Fruit fly (Drosophila melanogaster) whole organism, wandering third instar larva: ENCODE results near the gene BBS5.

Experiments used
- Abd-B ChIP-seq: fragments of >200 bp; optimal IDR thresholded peaks from 2 replicates; lab custom pipeline; 2017; ENCODE audit warnings: missing biosample characterization, missing genetic modification characterization
- CG32264 ChIP-seq: fragments of 200-800 bp; sonication (Bioruptor generic); optimal IDR thresholded peaks from 2 replicates; lab custom pipeline; 2016; ENCODE audit warnings: missing biosample characterization, missing genetic modification characterization
- CG9705 ChIP-seq: fragments of 200-800 bp; sonication (Bioruptor generic); optimal IDR thresholded peaks from 2 replicates; lab custom pipeline; 2018; ENCODE audit warnings: missing biosample characterization, mild to moderate bottlenecking, missing genetic modification characterization
- CrebA ChIP-seq: fragments of 200-800 bp; sonication (Bioruptor generic); optimal IDR thresholded peaks from 2 replicates; lab custom pipeline; 2016; ENCODE audit warnings: missing biosample characterization, mild to moderate bottlenecking, missing genetic modification characterization, borderline replicate concordance
- Dfd ChIP-seq: fragments of >200 bp; optimal IDR thresholded peaks from 2 replicates; lab custom pipeline; 2017; ENCODE audit warnings: missing biosample characterization, missing genetic modification characterization
- Dif ChIP-seq: fragments of 200-275, 200-300 bp; sonication (Bioruptor generic); optimal IDR thresholded peaks from 2 replicates; lab custom pipeline; 2018; ENCODE audit warnings: missing biosample characterization, missing genetic modification characterization; ENCODE audit not compliant: partially characterized antibody
- GATAd ChIP-seq: sonication (Bioruptor generic); optimal IDR thresholded peaks from 2 replicates; lab custom pipeline; 2016; ENCODE audit warnings: missing biosample characterization, missing genetic modification characterization
- HLH106 ChIP-seq: fragments of 200-800 bp; optimal IDR thresholded peaks from 3 replicates; lab custom pipeline; 2019; ENCODE audit warnings: missing biosample characterization, mild to moderate bottlenecking, missing genetic modification characterization, moderate library complexity
- Hnf4 ChIP-seq: fragments of 200-800 bp; sonication (Bioruptor generic); optimal IDR thresholded peaks from 2 replicates; lab custom pipeline; 2016; ENCODE audit warnings: missing biosample characterization, mild to moderate bottlenecking, missing genetic modification characterization
- Hr78 ChIP-seq: fragments of >200 bp; optimal IDR thresholded peaks from 2 replicates; lab custom pipeline; 2017; ENCODE audit warnings: missing biosample characterization, missing genetic modification characterization
- Hr83 ChIP-seq: fragments of 200-300 bp; sonication (Bioruptor generic); optimal IDR thresholded peaks from 2 replicates; lab custom pipeline; 2016; ENCODE audit warnings: missing biosample characterization, mild to moderate bottlenecking, missing genetic modification characterization, moderate library complexity; ENCODE audit not compliant: poor library complexity, severe bottlenecking
- Jra ChIP-seq: sonication (Bioruptor generic); optimal IDR thresholded peaks from 2 replicates; lab custom pipeline; 2016; ENCODE audit warnings: missing biosample characterization, missing genetic modification characterization
- Mio ChIP-seq: sonication (Bioruptor generic); optimal IDR thresholded peaks from 2 replicates; lab custom pipeline; 2016; ENCODE audit warnings: missing biosample characterization, missing genetic modification characterization
- Myc ChIP-seq: fragments of >200 bp; optimal IDR thresholded peaks from 2 replicates; lab custom pipeline; 2017
- N ChIP-seq: fragments of >200 bp; optimal IDR thresholded peaks from 2 replicates; lab custom pipeline; 2018; ENCODE audit warnings: missing biosample characterization, missing external identifiers, missing genetic modification characterization
- OdsH ChIP-seq: fragments of 200-800 bp; sonication (Bioruptor generic); optimal IDR thresholded peaks from 2 replicates; lab custom pipeline; 2016; ENCODE audit warnings: missing biosample characterization, mild to moderate bottlenecking, missing genetic modification characterization
- Rel ChIP-seq, 2 experiments: fragments of 200-800 bp; sonication (Bioruptor generic) in 1 of 2; optimal IDR thresholded peaks; 2 replicates in 1 of 2; 3 replicates in 1 of 2; lab custom pipeline; 2016 to 2019; ENCODE audit warnings: mild to moderate bottlenecking in 2 of 2, missing biosample characterization in 2 of 2, missing genetic modification characterization in 2 of 2, moderate library complexity in 1 of 2
- Sp1 ChIP-seq: fragments of 200-800 bp; sonication (Bioruptor generic); optimal IDR thresholded peaks from 3 replicates; lab custom pipeline; 2019; ENCODE audit warnings: missing biosample characterization, mild to moderate bottlenecking, missing genetic modification characterization, moderate library complexity
- Vsx2 ChIP-seq: fragments of 200-300, 225-300 bp; sonication (Bioruptor generic); optimal IDR thresholded peaks from 2 replicates; lab custom pipeline; 2018; ENCODE audit warnings: missing biosample characterization, missing genetic modification characterization; ENCODE audit not compliant: partially characterized antibody
- br ChIP-seq: fragments of 200-800 bp; sonication (Bioruptor generic); optimal IDR thresholded peaks from 2 replicates; lab custom pipeline; 2016; ENCODE audit warnings: missing biosample characterization, missing genetic modification characterization
- brk ChIP-seq: fragments of 200-800 bp; sonication (Bioruptor generic); optimal IDR thresholded peaks from 2 replicates; lab custom pipeline; 2016; ENCODE audit warnings: missing biosample characterization, mild to moderate bottlenecking, missing genetic modification characterization
- dl ChIP-seq, 2 experiments: fragments of 175-275, 200-275 bp in 1 of 2; fragments of 200-275 bp in 1 of 2; sonication (Bioruptor generic); optimal IDR thresholded peaks; lab custom pipeline; 2018; ENCODE audit warnings: mild to moderate bottlenecking in 2 of 2, missing biosample characterization in 2 of 2, missing genetic modification characterization in 2 of 2, moderate library complexity in 2 of 2; ENCODE audit not compliant: partially characterized antibody in 2 of 2, insufficient read depth in 1 of 2
- dmrt93B ChIP-seq: fragments of 200-800 bp; sonication (Bioruptor generic); optimal IDR thresholded peaks from 2 replicates; lab custom pipeline; 2018; ENCODE audit warnings: missing biosample characterization, mild to moderate bottlenecking, missing genetic modification characterization
- dsf ChIP-seq: sonication (Bioruptor generic); optimal IDR thresholded peaks from 2 replicates; lab custom pipeline; 2016; ENCODE audit warnings: missing biosample characterization, missing genetic modification characterization, borderline replicate concordance
- ey ChIP-seq: fragments of 200-800 bp; sonication (Bioruptor generic); optimal IDR thresholded peaks from 2 replicates; lab custom pipeline; 2016; ENCODE audit warnings: missing biosample characterization, missing genetic modification characterization
- foxo ChIP-seq, 2 experiments: fragments of 200-800 bp; sonication (Bioruptor generic); optimal IDR thresholded peaks; 2 replicates in 1 of 2; 3 replicates in 1 of 2; lab custom pipeline; 2016 to 2017; ENCODE audit warnings: missing biosample characterization in 2 of 2, missing genetic modification characterization in 2 of 2
- fru ChIP-seq: fragments of 200-800 bp; sonication (Bioruptor generic); optimal IDR thresholded peaks from 3 replicates; lab custom pipeline; 2016; ENCODE audit warnings: missing biosample characterization, mild to moderate bottlenecking, missing genetic modification characterization
- h ChIP-seq: fragments of 200-800 bp; sonication (Bioruptor generic); optimal IDR thresholded peaks from 3 replicates; lab custom pipeline; 2016; ENCODE audit warnings: missing biosample characterization, mild to moderate bottlenecking, missing genetic modification characterization
- jim ChIP-seq: fragments of 175-275, 200-325 bp; sonication (Bioruptor generic); optimal IDR thresholded peaks from 2 replicates; lab custom pipeline; 2016; ENCODE audit warnings: missing biosample characterization, mild to moderate bottlenecking, missing genetic modification characterization
- lola ChIP-seq: fragments of >200 bp; optimal IDR thresholded peaks from 2 replicates; lab custom pipeline; 2017; ENCODE audit warnings: missing biosample characterization, missing genetic modification characterization
- pan ChIP-seq: fragments of >200 bp; optimal IDR thresholded peaks from 2 replicates; lab custom pipeline; 2017
- psq ChIP-seq: fragments of 200-800 bp; sonication (Bioruptor generic); optimal IDR thresholded peaks from 3 replicates; lab custom pipeline; 2017; ENCODE audit warnings: missing biosample characterization, mild to moderate bottlenecking, missing genetic modification characterization, moderate library complexity
- rgr ChIP-seq: fragments of 200-800 bp; sonication (Bioruptor generic); optimal IDR thresholded peaks from 3 replicates; lab custom pipeline; 2016; ENCODE audit warnings: missing biosample characterization, mild to moderate bottlenecking, missing genetic modification characterization
- sage ChIP-seq: fragments of 200-800 bp; sonication (Bioruptor generic); optimal IDR thresholded peaks from 2 replicates; lab custom pipeline; 2016; ENCODE audit warnings: missing biosample characterization, mild to moderate bottlenecking, missing genetic modification characterization
- sv ChIP-seq: fragments of 200-800 bp; sonication (Bioruptor generic); optimal IDR thresholded peaks from 3 replicates; lab custom pipeline; 2016; ENCODE audit warnings: missing biosample characterization, missing genetic modification characterization
- tai ChIP-seq: sonication (Bioruptor generic); optimal IDR thresholded peaks from 2 replicates; lab custom pipeline; 2016; ENCODE audit warnings: missing biosample characterization, missing genetic modification characterization
- usp ChIP-seq: fragments of >200 bp; optimal IDR thresholded peaks from 2 replicates; lab custom pipeline; 2017; ENCODE audit warnings: missing biosample characterization, missing genetic modification characterization
- woc ChIP-seq: sonication (Bioruptor generic); optimal IDR thresholded peaks from 2 replicates; lab custom pipeline; 2016; ENCODE audit warnings: missing biosample characterization, mild to moderate bottlenecking, missing genetic modification characterization

BBS5 gene

dm6 chr3R:4811124-4811935 is 4.8 kb upstream of the BBS5 start, which contains the start of gene Gmppb:
Gene Gmppb (plus strand): TSS chr3R:4811444.
- TF ChIP-seq Hnf4 (GFP tag; lab: Kevin White, UChicago) = no peak
- TF ChIP-seq tai (GFP tag; lab: Kevin White, UChicago) = no peak
- TF ChIP-seq jim = no peak
- no peak for TF ChIP-seq lola (GFP tag; lab: Kevin White, UChicago)
- TF ChIP-seq woc = no peak
- no peak for TF ChIP-seq OdsH

- TF ChIP-seq Rel (GFP tag; optimal IDR thresholded peaks at IDR 0.05; lab: Kevin White, UChicago) (no peak), Rel (tag; optimal IDR thresholded peaks at IDR 0.05; lab: Kevin White, UChicago) (peak; percentile 54), dmrt93B (GFP tag; lab: Kevin White, UChicago) (no peak), dl (GFP tag; optimal IDR thresholded peaks at IDR 0.05; lab: Kevin White, UChicago; ENCODE audit: insufficient read depth in 1 of 2, partially characterized antibody in 2 of 2) (no peak), Myc (lab: Kevin White, UChicago) (peak; percentile 7), HLH106 (tag; lab: Kevin White, UChicago) (peak; percentile 9), brk (GFP tag; lab: Kevin White, UChicago) (no peak), Sp1 (GFP tag; lab: Kevin White, UChicago) (peak; percentile 43), N (no peak), tai (GFP tag; lab: Kevin White, UChicago) (no peak), fru (GFP tag; lab: Kevin White, UChicago) (no peak), Hnf4 (GFP tag; lab: Kevin White, UChicago) (no peak), woc (peak; percentile 33), Hr78 (no peak), Mio (GFP tag; lab: Kevin White, UChicago) (no peak), Dif (GFP tag; lab: Kevin White, UChicago) (no peak), sage (GFP tag; lab: Kevin White, UChicago) (no peak), pan (lab: Kevin White, UChicago) (no peak), CrebA (no peak), foxo (GFP tag; optimal IDR thresholded peaks at IDR 0.05; lab: Kevin White, UChicago) (no peak), CG32264 (GFP tag; lab: Kevin White, UChicago) (no peak), GATAd (GFP tag; lab: Kevin White, UChicago) (no peak), h (peak; percentile 35), CG9705 (GFP tag; lab: Kevin White, UChicago) (no peak), ey (no peak), rgr (GFP tag; lab: Kevin White, UChicago) (peak; percentile 31), usp (GFP tag; lab: Kevin White, UChicago) (no peak), Vsx2 (no peak), dsf (GFP tag; lab: Kevin White, UChicago) (no peak), Abd-B (GFP tag; lab: Kevin White, UChicago) (no peak), lola (GFP tag; lab: Kevin White, UChicago) (no peak), jim (no peak), Dfd (no peak), br (GFP tag; lab: Kevin White, UChicago) (no peak), OdsH (peak; percentile 8), Jra (no peak), psq (GFP tag; lab: Kevin White, UChicago) (no peak), sv (GFP tag; lab: Kevin White, UChicago) (no peak), Hr83 (no peak)
Measured at dm6 chr3R:4811936-4812534, 4.1 kb upstream of the BBS5 start, which contains the start of the genes Hus1-like and ctrip. Gene Hus1-like (minus strand): TSS chr3R:4812096. Gene ctrip (minus strand): TSS chr3R:4812096.
